Fruit fly (Drosophila melanogaster): ENCODE results near the gene CG42327.

The CG42327 gene

DNA sequence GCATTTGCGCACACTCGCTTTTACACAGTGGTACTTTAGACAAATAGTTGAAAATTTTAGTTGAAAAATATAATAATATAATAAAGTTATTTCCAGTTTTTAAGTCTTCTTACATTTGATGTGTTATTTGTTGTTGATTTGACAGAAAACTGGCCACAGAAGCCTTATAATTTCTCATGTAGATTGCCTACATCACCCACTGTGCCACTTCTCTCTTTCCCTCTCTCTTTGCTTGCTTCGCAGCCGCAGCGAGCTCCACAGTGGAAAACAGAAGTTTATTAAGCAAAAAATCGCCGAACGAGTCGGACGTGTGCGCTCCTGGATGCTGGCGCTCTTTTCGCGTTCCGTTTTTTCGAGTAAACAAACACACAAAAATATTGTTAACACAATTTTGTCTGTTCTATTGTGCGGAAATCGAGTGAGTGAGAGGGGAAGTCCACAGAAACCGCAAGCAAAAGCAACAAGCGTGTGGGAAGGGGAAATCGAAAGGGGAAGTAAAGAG, at the start of gene CG42327 (continued):
- TF ChIP-seq CG7357 (GFP tag; IDR thresholded peaks at IDR 0.05) = peak; percentile 77; the same call in 2 of the 3 replicates
- TF ChIP-seq sens (GFP tag) = peak; percentile 99
- TF ChIP-seq Elba2 (GFP tag; optimal IDR thresholded peaks at IDR 0.05) = peak; percentile 51
- TF ChIP-seq pnt (GFP tag; optimal IDR thresholded peaks at IDR 0.05) = peak; percentile 77
- no peak for TF ChIP-seq luna (GFP tag; optimal IDR thresholded peaks at IDR 0.05)
- peak; percentile 48; the same call in 1 of the 3 replicates for TF ChIP-seq CG6791 (GFP tag; IDR thresholded peaks at IDR 0.05; ENCODE audit: partially characterized antibody)
- TF ChIP-seq Nf-YC (tag; optimal IDR thresholded peaks at IDR 0.05) = peak; percentile 75
- peak; percentile 88 for TF ChIP-seq croc (GFP tag; conservative IDR thresholded peaks at IDR 0.05)
- TF ChIP-seq kah (GFP tag; optimal IDR thresholded peaks at IDR 0.05) = peak; percentile 79
- TF ChIP-seq phol (tag; optimal IDR thresholded peaks at IDR 0.05) = peak; percentile 94
- peak; percentile 72 for TF ChIP-seq NC2α (GFP tag; optimal IDR thresholded peaks at IDR 0.05)
- peak; percentile 2 for TF ChIP-seq Dp (GFP tag; optimal IDR thresholded peaks at IDR 0.05)
- TF ChIP-seq psq (GFP tag; optimal IDR thresholded peaks at IDR 0.05) = peak; percentile 87
- peak; percentile 95 for TF ChIP-seq CG9727 (GFP tag; optimal IDR thresholded peaks at IDR 0.05)
- peak; percentile 91 for TF ChIP-seq CG14710 (tag; optimal IDR thresholded peaks at IDR 0.05)
- peak; percentile 97 for TF ChIP-seq H15 (GFP tag; IDR thresholded peaks at IDR 0.05)
- TF ChIP-seq CG4854 (GFP tag; optimal IDR thresholded peaks at IDR 0.05) = peak; percentile 83
- no peak for TF ChIP-seq pzg (GFP tag; optimal IDR thresholded peaks at IDR 0.05)
- TF ChIP-seq CG33557 (GFP tag; optimal IDR thresholded peaks at IDR 0.05) = peak; percentile 73
- peak; percentile 96 for TF ChIP-seq CG17359 (tag; optimal IDR thresholded peaks at IDR 0.05)
- peak; percentile 94 for TF ChIP-seq Spps (tag; optimal IDR thresholded peaks at IDR 0.05)
- peak; percentile 82 for TF ChIP-seq kay (GFP tag; optimal IDR thresholded peaks at IDR 0.05)
- TF ChIP-seq CG18011 (GFP tag; optimal IDR thresholded peaks at IDR 0.05) = peak; percentile 76
- TF ChIP-seq zf30C (GFP tag; optimal IDR thresholded peaks at IDR 0.05) = peak; percentile 22
- TF ChIP-seq GATAe (GFP tag; conservative IDR thresholded peaks at IDR 0.05) = peak; percentile 45; the same call in 1 of the 2 replicates
- TF ChIP-seq CG2678 (tag; optimal IDR thresholded peaks at IDR 0.05) = peak; percentile 91
- TF ChIP-seq fd102C (GFP tag; optimal IDR thresholded peaks at IDR 0.05) = peak; percentile 73
- TF ChIP-seq odd (GFP tag; optimal IDR thresholded peaks at IDR 0.05) = peak; percentile 90
- peak; percentile 90 for TF ChIP-seq sens-2 (GFP tag; IDR thresholded peaks at IDR 0.05)
- peak; percentile 66 for TF ChIP-seq CG12744 (GFP tag; optimal IDR thresholded peaks at IDR 0.05)
- peak; percentile 88 for TF ChIP-seq CG6854 (GFP tag; optimal IDR thresholded peaks at IDR 0.05)
- TF ChIP-seq crol (GFP tag; IDR thresholded peaks at IDR 0.05) = peak; percentile 77
- TF ChIP-seq esg (GFP tag; conservative IDR thresholded peaks at IDR 0.05) = peak; percentile 94
- TF ChIP-seq da (GFP tag; optimal IDR thresholded peaks at IDR 0.05) = peak; percentile 10
- TF ChIP-seq tx (GFP tag; optimal IDR thresholded peaks at IDR 0.05) = peak; percentile 24
- no peak for TF ChIP-seq Dfd (GFP tag; optimal IDR thresholded peaks at IDR 0.05)
- peak; percentile 47 for TF ChIP-seq mam (GFP tag; optimal IDR thresholded peaks at IDR 0.05)
- TF ChIP-seq nmo (GFP tag; optimal IDR thresholded peaks at IDR 0.05) = peak; percentile 93
- peak; percentile 59 for TF ChIP-seq CG9817 (tag; optimal IDR thresholded peaks at IDR 0.05)
- TF ChIP-seq exex (tag; optimal IDR thresholded peaks at IDR 0.05) = peak; percentile 33
- TF ChIP-seq CG12299 (tag; optimal IDR thresholded peaks at IDR 0.05) = peak; percentile 91
- no peak for TF ChIP-seq CG34224 (GFP tag; IDR thresholded peaks at IDR 0.05; ENCODE audit: partially characterized antibody)
- peak; percentile 53 for TF ChIP-seq CG17912 (GFP tag; optimal IDR thresholded peaks at IDR 0.05)
- TF ChIP-seq CG12071 (GFP tag; optimal IDR thresholded peaks at IDR 0.05) = peak; percentile 79
- peak; percentile 26 for TF ChIP-seq CG15073 (GFP tag; optimal IDR thresholded peaks at IDR 0.05)
- TF ChIP-seq CG12219 (GFP tag; optimal IDR thresholded peaks at IDR 0.05) = peak; percentile 90
- TF ChIP-seq Tbp (GFP tag; optimal IDR thresholded peaks at IDR 0.05) = no peak
- TF ChIP-seq oc (tag; optimal IDR thresholded peaks at IDR 0.05) = peak; percentile 98
- TF ChIP-seq Aef1 (GFP tag; IDR thresholded peaks at IDR 0.05) = peak; percentile 84
- TF ChIP-seq CG10462 (GFP tag; optimal IDR thresholded peaks at IDR 0.05) = peak; percentile 93
